Fruit fly (Drosophila melanogaster) whole organism, embryonic: ENCODE measurements around the gene EndoGI.

Source experiments
- CG13775 ChIP-seq: fragments of 200-800 bp; sonication (Bioruptor generic); optimal IDR thresholded peaks from 3 replicates; lab custom pipeline; 2017; ENCODE audit warnings: missing biosample characterization, mild to moderate bottlenecking, missing genetic modification characterization
- CG8478 ChIP-seq: fragments of >200 bp; optimal IDR thresholded peaks from 2 replicates; lab custom pipeline; 2018
- CG9437 ChIP-seq: fragments of 200-800 bp; sonication (Bioruptor generic); optimal IDR thresholded peaks from 2 replicates; lab custom pipeline; 2018; ENCODE audit warnings: missing biosample characterization, mild to moderate bottlenecking, missing genetic modification characterization
- GATAe ChIP-seq: fragments of 200-800 bp; sonication (Bioruptor generic); conservative IDR thresholded peaks from 2 replicates; pipeline ENCODE4 v1.3.6; 2022; ENCODE audit warnings: missing biosample characterization, missing genetic modification characterization
- HLH54F ChIP-seq: fragments of 200-800 bp; sonication (Bioruptor generic); optimal IDR thresholded peaks from 3 replicates; lab custom pipeline; 2016; ENCODE audit warnings: missing biosample characterization, missing genetic modification characterization
- MESR4 ChIP-seq: fragments of 200-800 bp; sonication (Bioruptor generic); optimal IDR thresholded peaks from 2 replicates; lab custom pipeline; 2018; ENCODE audit warnings: missing biosample characterization, mild to moderate bottlenecking, missing genetic modification characterization, moderate library complexity
- Nf-YB ChIP-seq: fragments of 200-800 bp; sonication (Bioruptor generic); optimal IDR thresholded peaks from 3 replicates; lab custom pipeline; 2019; ENCODE audit warnings: missing biosample characterization, mild to moderate bottlenecking, missing genetic modification characterization, moderate library complexity
- Nf-YC ChIP-seq: fragments of 200-800 bp; optimal IDR thresholded peaks from 3 replicates; lab custom pipeline; 2019; ENCODE audit warnings: missing biosample characterization, mild to moderate bottlenecking, missing genetic modification characterization, moderate library complexity
- Rx ChIP-seq: fragments of 200-800 bp; sonication (Bioruptor generic); IDR thresholded peaks from 2 replicates; pipeline ENCODE4 v1.3.6; 2022; ENCODE audit warnings: missing biosample characterization, missing genetic modification characterization
- cato ChIP-seq: fragments of 200-800 bp; sonication (Bioruptor generic); optimal IDR thresholded peaks from 2 replicates; lab custom pipeline; 2016; ENCODE audit warnings: missing biosample characterization, missing genetic modification characterization, borderline replicate concordance
- crc ChIP-seq: fragments of 200-800 bp; sonication (Bioruptor generic); optimal IDR thresholded peaks from 2 replicates; lab custom pipeline; 2016; ENCODE audit warnings: missing biosample characterization, missing genetic modification characterization
- dysf ChIP-seq: fragments of 200-800 bp; sonication (Bioruptor generic); IDR thresholded peaks from 3 replicates; pipeline ENCODE4 v1.3.6; 2022; ENCODE audit warnings: missing biosample characterization, missing genetic modification characterization
- fru ChIP-seq: fragments of >200 bp; optimal IDR thresholded peaks from 2 replicates; lab custom pipeline; 2017
- rib ChIP-seq: fragments of 200-800 bp; sonication (Bioruptor generic); IDR thresholded peaks from 2 replicates; pipeline ENCODE4 v1.3.6; 2022; ENCODE audit warnings: missing biosample characterization, missing genetic modification characterization

- TF ChIP-seq Rx (no peak), Nf-YC (tag; lab: Kevin White, UChicago) (peak; percentile 40), MESR4 (GFP tag; lab: Kevin White, UChicago) (peak; percentile 3), fru (lab: Kevin White, UChicago) (no peak), CG8478 (lab: Kevin White, UChicago) (no peak), HLH54F (GFP tag; lab: Kevin White, UChicago) (peak; percentile 89), cato (no peak), dysf (GFP tag; lab: Robert Waterston, UW) (no peak), rib (no peak), Nf-YB (GFP tag; lab: Kevin White, UChicago) (no peak), crc (GFP tag; lab: Kevin White, UChicago) (peak; percentile 48), CG13775 (GFP tag; lab: Kevin White, UChicago) (peak; percentile 58), CG9437 (GFP tag; lab: Kevin White, UChicago) (no peak), GATAe (GFP tag; lab: Robert Waterston, UW) (no peak)
Measured at dm6 chr2L:16287602-16288392, 30.3 kb downstream of the EndoGI start, which contains the start of the genes crp and pkaap.
